Worm (Caenorhabditis elegans) whole organism, L3 larva: ENCODE measurements around the gene zyg-12.
A peak's percentile ranks its signal among the peaks of the same experiment; 100 is the strongest.

Source experiments
- ZK546.5 ChIP-seq: sonication (generic microtip); optimal IDR thresholded peaks from 2 replicates; lab custom pipeline; 2017; ENCODE audit warnings: missing biosample characterization, missing genetic modification characterization
- aly-2 ChIP-seq: fragments of 150-350 bp; optimal IDR thresholded peaks from 2 replicates; lab custom pipeline; 2014; ENCODE audit warnings: missing biosample characterization, missing genetic modification characterization
- ceh-16 ChIP-seq: sonication (generic microtip); optimal IDR thresholded peaks from 2 replicates; lab custom pipeline; 2017; ENCODE audit warnings: missing biosample characterization, missing genetic modification characterization
- ceh-82 ChIP-seq: fragments of 150-350 bp; optimal IDR thresholded peaks from 2 replicates; lab custom pipeline; 2014; ENCODE audit warnings: missing biosample characterization, missing genetic modification characterization
- ceh-9 ChIP-seq: sonication (generic microtip); optimal IDR thresholded peaks from 2 replicates; lab custom pipeline; 2018; ENCODE audit warnings: missing biosample characterization, missing genetic modification characterization
- daf-12 ChIP-seq: fragments of 150-350 bp; optimal IDR thresholded peaks from 2 replicates; lab custom pipeline; 2014; ENCODE audit warnings: missing biosample characterization, missing genetic modification reagents, missing genetic modification characterization
- egl-27 ChIP-seq: sonication (generic microtip); optimal IDR thresholded peaks from 4 replicates; lab custom pipeline; 2017; ENCODE audit warnings: missing biosample characterization, missing genetic modification reagents, missing genetic modification characterization
- elt-2 ChIP-seq: sonication (generic microtip); optimal IDR thresholded peaks from 2 replicates; lab custom pipeline; 2016; ENCODE audit warnings: missing genetic modification reagents, mild to moderate bottlenecking, missing genetic modification characterization, missing compliant biosample characterization
- elt-3 ChIP-seq, 3 experiments: fragments of 150-350 bp in 1 of 3; sonication (generic microtip) in 2 of 3; optimal IDR thresholded peaks; 2 replicates in 2 of 3; 4 replicates in 1 of 3; lab custom pipeline; 2014 to 2017; ENCODE audit warnings: missing biosample characterization in 3 of 3, missing genetic modification characterization in 3 of 3
- fkh-2 ChIP-seq: fragments of 150-350 bp; optimal IDR thresholded peaks from 2 replicates; lab custom pipeline; 2014; ENCODE audit warnings: missing biosample characterization, missing genetic modification reagents, missing genetic modification characterization
- fos-1 ChIP-seq: fragments of 150-350 bp; optimal IDR thresholded peaks from 2 replicates; lab custom pipeline; 2014; ENCODE audit warnings: missing biosample characterization, missing genetic modification characterization
- hmg-11 ChIP-seq: sonication (generic microtip); optimal IDR thresholded peaks from 2 replicates; lab custom pipeline; 2016; ENCODE audit warnings: missing genetic modification characterization, missing compliant biosample characterization
- jun-1 ChIP-seq: fragments of 150-350 bp; optimal IDR thresholded peaks from 2 replicates; lab custom pipeline; 2014; ENCODE audit warnings: missing biosample characterization, missing genetic modification reagents, missing genetic modification characterization
- lin-15B ChIP-seq: fragments of 150-350 bp; optimal IDR thresholded peaks from 2 replicates; lab custom pipeline; 2014; ENCODE audit warnings: missing biosample characterization, missing genetic modification characterization
- lin-39 ChIP-seq: fragments of 150-350 bp; optimal IDR thresholded peaks from 2 replicates; lab custom pipeline; 2018; ENCODE audit warnings: missing biosample characterization, missing genetic modification reagents, missing genetic modification characterization
- lsy-12 ChIP-seq: sonication (generic microtip); optimal IDR thresholded peaks from 2 replicates; lab custom pipeline; 2016; ENCODE audit warnings: mild to moderate bottlenecking, missing genetic modification characterization, missing compliant biosample characterization
- mdl-1 ChIP-seq: fragments of 150-350 bp; optimal IDR thresholded peaks from 2 replicates; lab custom pipeline; 2014; ENCODE audit warnings: missing biosample characterization, missing genetic modification characterization
- mml-1 ChIP-seq: fragments of 150-350 bp; sonication (generic microtip); optimal IDR thresholded peaks from 3 replicates; lab custom pipeline; 2014; ENCODE audit warnings: missing biosample characterization, missing genetic modification characterization
- nfya-1 ChIP-seq: sonication (generic microtip); optimal IDR thresholded peaks from 2 replicates; lab custom pipeline; 2017; ENCODE audit warnings: missing genetic modification characterization, mild to moderate bottlenecking, missing compliant biosample characterization, antibody characterized with exemption, moderate library complexity; ENCODE audit not compliant: insufficient read depth
- nhr-11 ChIP-seq: fragments of 150-350 bp; optimal IDR thresholded peaks from 2 replicates; lab custom pipeline; 2014; ENCODE audit warnings: missing biosample characterization, missing genetic modification characterization
- nhr-12 ChIP-seq: fragments of 150-350 bp; optimal IDR thresholded peaks from 2 replicates; lab custom pipeline; 2014; ENCODE audit warnings: missing biosample characterization, missing genetic modification characterization
- nhr-23 ChIP-seq: fragments of 150-350 bp; optimal IDR thresholded peaks from 2 replicates; lab custom pipeline; 2014; ENCODE audit warnings: missing biosample characterization, missing genetic modification reagents, missing genetic modification characterization
- nhr-237 ChIP-seq: fragments of 150-350 bp; optimal IDR thresholded peaks from 2 replicates; lab custom pipeline; 2014; ENCODE audit warnings: missing biosample characterization, missing genetic modification characterization
- nhr-28 ChIP-seq: fragments of 150-350 bp; optimal IDR thresholded peaks from 2 replicates; lab custom pipeline; 2014; ENCODE audit warnings: missing biosample characterization, missing genetic modification characterization
- nhr-67 ChIP-seq: fragments of 150-350 bp; optimal IDR thresholded peaks from 2 replicates; lab custom pipeline; 2014; ENCODE audit warnings: missing biosample characterization, missing genetic modification characterization
- pha-4 ChIP-seq: fragments of 150-350 bp; optimal IDR thresholded peaks from 2 replicates; lab custom pipeline; 2014; ENCODE audit warnings: missing biosample characterization, missing genetic modification reagents, missing genetic modification characterization
- pqm-1 ChIP-seq: fragments of 150-350 bp; optimal IDR thresholded peaks from 2 replicates; lab custom pipeline; 2017; ENCODE audit warnings: missing biosample characterization, missing genetic modification characterization, inconsistent platforms
- sea-2 ChIP-seq: fragments of 150-350 bp; sonication (generic microtip); optimal IDR thresholded peaks from 4 replicates; lab custom pipeline; 2014; ENCODE audit warnings: missing biosample characterization, missing genetic modification reagents, missing genetic modification characterization
- skn-1 ChIP-seq: fragments of 150-350 bp; optimal IDR thresholded peaks from 2 replicates; lab custom pipeline; 2014; ENCODE audit warnings: missing biosample characterization, missing genetic modification characterization
- snpc-4 ChIP-seq: fragments of 150-350 bp; optimal IDR thresholded peaks from 2 replicates; lab custom pipeline; 2014; ENCODE audit warnings: missing biosample characterization, missing genetic modification characterization
- tbx-2 ChIP-seq: sonication (generic microtip); optimal IDR thresholded peaks from 2 replicates; lab custom pipeline; 2016; ENCODE audit warnings: mild to moderate bottlenecking, missing genetic modification characterization, missing compliant biosample characterization
- unc-39 ChIP-seq: sonication (generic microtip); optimal IDR thresholded peaks from 4 replicates; lab custom pipeline; 2017; ENCODE audit warnings: missing biosample characterization, missing genetic modification characterization
- unc-62 ChIP-seq: fragments of 150-350 bp; sonication (generic microtip); optimal IDR thresholded peaks from 4 replicates; lab custom pipeline; 2014; ENCODE audit warnings: missing biosample characterization, missing genetic modification reagents, missing genetic modification characterization
- ztf-11 ChIP-seq: fragments of 150-350 bp; optimal IDR thresholded peaks from 2 replicates; lab custom pipeline; 2014; ENCODE audit warnings: missing biosample characterization, missing genetic modification characterization
- ztf-4 ChIP-seq: fragments of 150-350 bp; optimal IDR thresholded peaks from 2 replicates; lab custom pipeline; 2014; ENCODE audit warnings: missing biosample characterization, missing genetic modification characterization

zyg-12 gene

ce11 chrII:4942829-4943228 is 6.9 kb upstream of the zyg-12 start:
- TF ChIP-seq ceh-9, result no peak
- peak; percentile 96 for TF ChIP-seq elt-2 (tag; lab: Kevin White, UChicago)
- no peak for TF ChIP-seq ZK546.5 (tag; lab: Kevin White, UChicago)
- TF ChIP-seq pha-4 (tag; lab: Kevin White, UChicago), result peak; percentile 24
- no peak for TF ChIP-seq unc-62 (GFP tag; lab: Kevin White, UChicago)
- TF ChIP-seq pqm-1, result peak; percentile 80

- no peak for TF ChIP-seq ceh-82 (tag; lab: Kevin White, UChicago)
- TF ChIP-seq snpc-4 (tag; lab: Kevin White, UChicago), result no peak
Measured at ce11 chrII:4943849-4944248, 5.9 kb upstream of the zyg-12 start, which contains the start of gene mdt-4. mdt-4 (minus strand) TSS chrII:4943949.

DNA sequence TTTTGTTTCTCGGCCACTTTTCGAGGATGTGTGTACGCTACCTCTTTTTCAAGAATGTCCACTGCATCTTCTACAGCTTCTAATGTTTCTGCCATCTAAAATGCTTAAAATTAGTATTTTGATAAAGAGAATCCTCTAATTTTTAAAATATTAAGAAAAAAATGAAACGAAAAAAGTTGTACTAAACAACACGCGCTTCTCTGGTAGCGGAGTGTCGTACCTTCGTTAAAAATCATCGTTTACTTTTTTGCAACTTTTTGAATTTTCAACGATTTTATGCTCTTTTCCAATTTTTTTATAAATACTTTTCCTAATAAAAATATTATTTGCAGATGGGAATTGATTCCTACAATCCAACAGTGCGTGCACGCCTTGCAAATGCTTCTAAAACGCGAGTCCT is 4.0 kb upstream of the zyg-12 start, which contains the start of the genes gldi-11 and ZK546.2:
TSS of gene gldi-11 (minus strand) at position 95 of the 400 bp plus-strand sequence.
TSS of gene ZK546.2 (plus strand) at position 333 of the 400 bp plus-strand sequence.
- TF ChIP-seq elt-2 (tag; lab: Kevin White, UChicago) (peak; percentile 11), lsy-12 (tag; lab: Kevin White, UChicago) (no peak), ztf-4 (tag; lab: Kevin White, UChicago) (no peak), fos-1 (tag; lab: Kevin White, UChicago) (no peak), nhr-67 (tag; lab: Kevin White, UChicago) (no peak), nhr-237 (no peak), sea-2 (no peak), pha-4 (tag; lab: Kevin White, UChicago) (peak; percentile 55), skn-1 (peak; percentile 13), hmg-11 (tag; lab: Kevin White, UChicago) (peak; percentile 23), nfya-1 (peak; percentile 16), mml-1 (tag; lab: Kevin White, UChicago) (no peak)
- TF ChIP-seq, all 47 proteins: peak for 5

DNA sequence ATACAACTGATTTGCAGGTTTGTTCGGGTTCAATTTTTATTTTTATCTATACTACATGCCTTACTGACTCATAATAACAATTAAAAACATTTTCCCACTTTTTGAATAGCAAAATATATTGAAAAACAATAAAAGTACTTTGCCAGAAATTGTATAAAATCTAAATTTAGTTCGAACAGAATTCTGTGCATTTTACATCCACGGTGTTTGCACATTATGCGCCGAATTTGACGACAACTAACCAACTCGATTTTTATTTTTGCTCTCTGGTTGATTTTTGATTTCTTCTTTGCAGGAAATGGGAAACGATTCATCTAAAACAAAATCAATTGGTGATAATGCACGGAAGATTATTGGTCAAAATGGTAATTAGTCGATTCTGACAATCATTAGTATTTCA is 2.9 kb upstream of the zyg-12 start:
- TF ChIP-seq fkh-2 (tag; lab: Kevin White, UChicago) (no peak), nfya-1 (no peak), elt-3 (tag; optimal IDR thresholded peaks at IDR 0.05; lab: Kevin White, UChicago) (no peak), aly-2 (tag; lab: Kevin White, UChicago) (no peak), jun-1 (tag; lab: Kevin White, UChicago) (no peak), mdl-1 (tag; lab: Kevin White, UChicago) (no peak), sea-2 (no peak), elt-2 (tag; lab: Kevin White, UChicago) (peak; percentile 40), pqm-1 (no peak), pha-4 (tag; lab: Kevin White, UChicago) (peak; percentile 9)

- TF ChIP-seq lin-15B (tag; lab: Kevin White, UChicago), result no peak
- TF ChIP-seq snpc-4 (tag; lab: Kevin White, UChicago), result no peak
- peak; percentile 32 for TF ChIP-seq elt-2 (tag; lab: Kevin White, UChicago)
- TF ChIP-seq unc-62 (GFP tag; lab: Kevin White, UChicago), result no peak
Measured at ce11 chrII:4948118-4948517, 1.6 kb upstream of the zyg-12 start.

- TF ChIP-seq tbx-2 (tag; lab: Kevin White, UChicago), result no peak
- no peak for TF ChIP-seq nhr-23
- TF ChIP-seq unc-39 (tag; lab: Kevin White, UChicago), result no peak
- no peak for TF ChIP-seq nhr-67 (tag; lab: Kevin White, UChicago)
- TF ChIP-seq ztf-4 (tag; lab: Kevin White, UChicago), result no peak
- TF ChIP-seq egl-27 (tag; lab: Kevin White, UChicago), result no peak
- TF ChIP-seq ceh-82 (tag; lab: Kevin White, UChicago), result no peak
- TF ChIP-seq nhr-12 (tag; lab: Kevin White, UChicago), result no peak
- TF ChIP-seq mml-1 (tag; lab: Kevin White, UChicago), result no peak
- TF ChIP-seq hmg-11 (tag; lab: Kevin White, UChicago), result no peak
- no peak for TF ChIP-seq ztf-11 (tag; lab: Kevin White, UChicago)
- no peak for TF ChIP-seq lsy-12 (tag; lab: Kevin White, UChicago)
- TF ChIP-seq nhr-11, result no peak
- no peak for TF ChIP-seq jun-1 (tag; lab: Kevin White, UChicago)
- no peak for TF ChIP-seq ceh-9
- TF ChIP-seq lin-39 (tag; lab: Kevin White, UChicago), result no peak
- no peak for TF ChIP-seq nhr-28 (tag; lab: Kevin White, UChicago)
- TF ChIP-seq nfya-1, result no peak
- no peak for TF ChIP-seq ceh-16 (tag; lab: Kevin White, UChicago)
- no peak for TF ChIP-seq daf-12 (tag; lab: Kevin White, UChicago)
Measured at ce11 chrII:4953289-4953688, 3.6 kb downstream of the zyg-12 start, which contains the start of gene ndx-3. ndx-3 (plus strand) TSS chrII:4953589.
